Worm (Caenorhabditis elegans) whole organism, mixed stage, embryonic: Measurements from ENCODE around the gene Y53F4B.62.
A peak's percentile ranks its signal among the peaks of the same experiment; 100 is the strongest.

Experiments
- M03D4.4 ChIP-seq: sonication (generic microtip); optimal IDR thresholded peaks from 2 replicates; lab custom pipeline; 2017; ENCODE audit warnings: mild to moderate bottlenecking, missing genetic modification characterization, missing compliant biosample characterization
- bed-3 ChIP-seq: fragments of 200-800 bp; sonication (Bioruptor generic); optimal IDR thresholded peaks from 3 replicates; lab custom pipeline; 2018; ENCODE audit warnings: mild to moderate bottlenecking, missing genetic modification characterization, moderate library complexity, missing compliant biosample characterization
- blmp-1 ChIP-seq: fragments of 150-350 bp; optimal IDR thresholded peaks from 2 replicates; lab custom pipeline; 2014; ENCODE audit warnings: missing biosample characterization, missing genetic modification characterization
- ceh-39 ChIP-seq: fragments of 150-350 bp; optimal IDR thresholded peaks from 2 replicates; lab custom pipeline; 2014; ENCODE audit warnings: missing biosample characterization, missing genetic modification characterization
- ceh-43 ChIP-seq: fragments of 200-800 bp; sonication (Bioruptor generic); optimal IDR thresholded peaks from 2 replicates; lab custom pipeline; 2018; ENCODE audit warnings: mild to moderate bottlenecking, missing genetic modification characterization, moderate library complexity, missing compliant biosample characterization
- ceh-83 ChIP-seq: fragments of 200-800 bp; sonication (Bioruptor generic); optimal IDR thresholded peaks from 2 replicates; lab custom pipeline; 2018; ENCODE audit warnings: mild to moderate bottlenecking, missing genetic modification characterization, missing compliant biosample characterization
- ces-1 ChIP-seq: fragments of 150-350 bp; optimal IDR thresholded peaks from 2 replicates; lab custom pipeline; 2014; ENCODE audit warnings: missing biosample characterization, missing genetic modification reagents, missing genetic modification characterization
- cnd-1 ChIP-seq: fragments of 200-800 bp; sonication (Bioruptor generic); optimal IDR thresholded peaks from 2 replicates; lab custom pipeline; 2018; ENCODE audit warnings: mild to moderate bottlenecking, missing genetic modification characterization, missing compliant biosample characterization
- drap-1 ChIP-seq: fragments of 200-800 bp; sonication (Bioruptor generic); optimal IDR thresholded peaks from 3 replicates; lab custom pipeline; 2018; ENCODE audit warnings: mild to moderate bottlenecking, missing genetic modification characterization, missing compliant biosample characterization
- elt-1 ChIP-seq: sonication (generic microtip); optimal IDR thresholded peaks from 2 replicates; lab custom pipeline; 2017; ENCODE audit warnings: missing genetic modification characterization, mild to moderate bottlenecking, missing compliant biosample characterization, antibody characterized with exemption, moderate library complexity, borderline replicate concordance; ENCODE audit not compliant: insufficient read depth
- elt-3 ChIP-seq: fragments of 150-350 bp; optimal IDR thresholded peaks from 2 replicates; lab custom pipeline; 2014; ENCODE audit warnings: missing biosample characterization, missing genetic modification characterization
- flh-1 ChIP-seq: fragments of 200-800 bp; sonication (Bioruptor generic); optimal IDR thresholded peaks from 2 replicates; lab custom pipeline; 2018; ENCODE audit warnings: mild to moderate bottlenecking, missing genetic modification characterization, moderate library complexity, missing compliant biosample characterization
- ham-2 ChIP-seq: fragments of 200-800 bp; sonication (Bioruptor generic); optimal IDR thresholded peaks from 2 replicates; lab custom pipeline; 2018; ENCODE audit warnings: mild to moderate bottlenecking, missing genetic modification characterization, missing compliant biosample characterization
- hlh-1 ChIP-seq: fragments of 150-350 bp; optimal IDR thresholded peaks from 2 replicates; lab custom pipeline; 2014; ENCODE audit warnings: missing biosample characterization, missing genetic modification reagents, missing genetic modification characterization
- lin-13 ChIP-seq: fragments of 150-350 bp; optimal IDR thresholded peaks from 2 replicates; lab custom pipeline; 2014; ENCODE audit warnings: missing biosample characterization, missing genetic modification characterization
- lin-32 ChIP-seq: fragments of 200-800 bp; sonication (Bioruptor generic); optimal IDR thresholded peaks from 2 replicates; lab custom pipeline; 2018; ENCODE audit warnings: mild to moderate bottlenecking, missing genetic modification characterization, missing compliant biosample characterization
- lsy-2 ChIP-seq: fragments of 150-350 bp; optimal IDR thresholded peaks from 2 replicates; lab custom pipeline; 2014; ENCODE audit warnings: missing biosample characterization, missing genetic modification characterization
- mab-5 ChIP-seq: fragments of 150-350 bp; optimal IDR thresholded peaks from 2 replicates; lab custom pipeline; 2014; ENCODE audit warnings: missing biosample characterization, missing genetic modification characterization
- mep-1 ChIP-seq: fragments of 150-350 bp; optimal IDR thresholded peaks from 2 replicates; lab custom pipeline; 2017; ENCODE audit warnings: missing biosample characterization, missing genetic modification reagents, missing genetic modification characterization, inconsistent platforms
- mls-2 ChIP-seq: sonication (generic microtip); optimal IDR thresholded peaks from 2 replicates; lab custom pipeline; 2016; ENCODE audit warnings: mild to moderate bottlenecking, missing genetic modification characterization, moderate library complexity, missing compliant biosample characterization
- nhr-12 ChIP-seq: fragments of 150-350 bp; optimal IDR thresholded peaks from 2 replicates; lab custom pipeline; 2014; ENCODE audit warnings: missing biosample characterization, missing genetic modification characterization
- nhr-2 ChIP-seq: fragments of 150-350 bp; optimal IDR thresholded peaks from 2 replicates; lab custom pipeline; 2014; ENCODE audit warnings: missing biosample characterization, missing genetic modification characterization
- nhr-237 ChIP-seq: fragments of 150-350 bp; optimal IDR thresholded peaks from 2 replicates; lab custom pipeline; 2014; ENCODE audit warnings: missing biosample characterization, missing genetic modification characterization
- nhr-28 ChIP-seq: fragments of 150-350 bp; optimal IDR thresholded peaks from 2 replicates; lab custom pipeline; 2014; ENCODE audit warnings: missing biosample characterization, missing genetic modification characterization
- nhr-76 ChIP-seq: sonication (generic microtip); optimal IDR thresholded peaks from 2 replicates; lab custom pipeline; 2017; ENCODE audit warnings: missing biosample characterization, missing genetic modification characterization
- pha-4 ChIP-seq: fragments of 150-350 bp; optimal IDR thresholded peaks from 2 replicates; lab custom pipeline; 2018; ENCODE audit warnings: missing biosample characterization, missing genetic modification reagents, missing genetic modification characterization
- sem-2 ChIP-seq: fragments of 200-800 bp; sonication (Bioruptor generic); optimal IDR thresholded peaks from 2 replicates; lab custom pipeline; 2018; ENCODE audit warnings: mild to moderate bottlenecking, missing genetic modification characterization, missing compliant biosample characterization
- snpc-4 ChIP-seq: fragments of 150-350 bp; optimal IDR thresholded peaks from 2 replicates; lab custom pipeline; 2014; ENCODE audit warnings: missing biosample characterization, missing genetic modification characterization
- sptf-1 ChIP-seq: sonication (generic microtip); optimal IDR thresholded peaks from 2 replicates; lab custom pipeline; 2017; ENCODE audit warnings: mild to moderate bottlenecking, missing genetic modification characterization, moderate library complexity, missing compliant biosample characterization
- tbx-8 ChIP-seq: fragments of 200-800 bp; sonication (Bioruptor generic); optimal IDR thresholded peaks from 2 replicates; lab custom pipeline; 2018; ENCODE audit warnings: mild to moderate bottlenecking, missing genetic modification characterization, moderate library complexity, missing compliant biosample characterization
- unc-120 ChIP-seq: sonication (generic microtip); optimal IDR thresholded peaks from 2 replicates; lab custom pipeline; 2017; ENCODE audit warnings: missing genetic modification characterization, missing compliant biosample characterization; ENCODE audit not compliant: poor library complexity, severe bottlenecking
- unc-39 ChIP-seq: fragments of 150-350 bp; optimal IDR thresholded peaks from 2 replicates; lab custom pipeline; 2014; ENCODE audit warnings: missing biosample characterization, missing genetic modification characterization
- unc-62 ChIP-seq: fragments of 150-350 bp; optimal IDR thresholded peaks from 2 replicates; lab custom pipeline; 2014; ENCODE audit warnings: missing biosample characterization, missing genetic modification reagents, missing genetic modification characterization
- zip-8 ChIP-seq: fragments of 150-350 bp; optimal IDR thresholded peaks from 2 replicates; lab custom pipeline; 2014; ENCODE audit warnings: missing biosample characterization, missing genetic modification characterization
- ztf-11 ChIP-seq: fragments of 150-350 bp; optimal IDR thresholded peaks from 2 replicates; lab custom pipeline; 2014; ENCODE audit warnings: missing biosample characterization, missing genetic modification characterization

Gene Y53F4B.62

ce11 chrII:15167340-15167739 lies 36.9 kb upstream of the Y53F4B.62 start, which contains the start of gene gst-28:
Gene gst-28, minus strand, starts transcription at chrII:15167577.
- TF ChIP-seq sptf-1 (no peak), tbx-8 (GFP tag; lab: Kevin White, UChicago) (no peak), ceh-43 (no peak), drap-1 (GFP tag; lab: Kevin White, UChicago) (no peak), elt-1 (tag; lab: Kevin White, UChicago) (no peak), mab-5 (no peak), snpc-4 (no peak)
- TF ChIP-seq, all 35 proteins: peak for 0

ce11 chrII:15165681-15166235 lies 35.3 kb upstream of the Y53F4B.62 start, which contains the start of gene gst-27:
Gene gst-27, minus strand, starts transcription at chrII:15165731.
- TF ChIP-seq unc-39 (tag; lab: Kevin White, UChicago) (no peak), nhr-12 (tag; lab: Kevin White, UChicago) (peak; percentile 22), ces-1 (GFP tag; lab: Kevin White, UChicago) (no peak), cnd-1 (peak; percentile 92), nhr-237 (tag; lab: Kevin White, UChicago) (no peak), ceh-83 (GFP tag; lab: Kevin White, UChicago) (peak; percentile 87), sptf-1 (peak; percentile 93), nhr-28 (tag; lab: Kevin White, UChicago) (peak; percentile 33), nhr-2 (no peak), tbx-8 (GFP tag; lab: Kevin White, UChicago) (peak; percentile 85), snpc-4 (no peak), ceh-43 (peak; percentile 79), hlh-1 (peak; percentile 44), nhr-76 (tag; lab: Kevin White, UChicago) (no peak), zip-8 (no peak), mab-5 (no peak), lin-32 (GFP tag; lab: Kevin White, UChicago) (peak; percentile 90), lsy-2 (tag; lab: Kevin White, UChicago) (peak; percentile 22), ham-2 (peak; percentile 67), elt-1 (tag; lab: Kevin White, UChicago) (peak; percentile 36), mls-2 (tag; lab: Kevin White, UChicago) (peak; percentile 92), blmp-1 (no peak), sem-2 (peak; percentile 79), unc-62 (GFP tag; lab: Kevin White, UChicago) (peak; percentile 42), lin-13 (tag; lab: Kevin White, UChicago) (peak; percentile 69), bed-3 (peak; percentile 72), unc-120 (peak; percentile 65), ztf-11 (no peak), drap-1 (GFP tag; lab: Kevin White, UChicago) (peak; percentile 90), mep-1 (tag; lab: Kevin White, UChicago) (peak; percentile 51), ceh-39 (no peak), elt-3 (no peak), M03D4.4 (tag; lab: Kevin White, UChicago) (peak; percentile 92), pha-4 (tag; lab: Kevin White, UChicago) (peak; percentile 49), flh-1 (GFP tag; lab: Kevin White, UChicago) (peak; percentile 76)
- TF ChIP-seq, all 35 proteins: peak for 23

ce11 chrII:15164453-15164852 lies 34.0 kb upstream of the Y53F4B.62 start, which contains the start of gene gst-26:
Gene gst-26, minus strand, starts transcription at chrII:15164553.
- no peak for TF ChIP-seq ham-2
- no peak for TF ChIP-seq nhr-76 (tag; lab: Kevin White, UChicago)

ce11 chrII:15158364-15158763 lies 28.0 kb upstream of the Y53F4B.62 start:
- TF ChIP-seq nhr-28 (tag; lab: Kevin White, UChicago) (no peak), unc-120 (no peak), unc-62 (GFP tag; lab: Kevin White, UChicago) (no peak), bed-3 (no peak), nhr-12 (tag; lab: Kevin White, UChicago) (no peak), snpc-4 (no peak)
- TF ChIP-seq, all 35 proteins: peak for 0
